Worm (Caenorhabditis elegans) whole organism, midembryonic: ENCODE measurements around the gene Y53C12A.7.

Experiments
- T22C8.4 ChIP-seq: fragments of 200-800 bp; sonication (Bioruptor generic); IDR thresholded peaks from 2 replicates; pipeline ENCODE4 v1.3.6; 2022; ENCODE audit warnings: missing genetic modification characterization, missing compliant biosample characterization
- cog-1 ChIP-seq: sonication (generic microtip); optimal IDR thresholded peaks from 2 replicates; lab custom pipeline; 2016; ENCODE audit warnings: missing genetic modification characterization, missing compliant biosample characterization
- flt-1 ChIP-seq: fragments of 200-800 bp; sonication (Bioruptor generic); IDR thresholded peaks from 2 replicates; pipeline ENCODE4 v1.3.6; 2022; ENCODE audit warnings: missing genetic modification characterization, missing compliant biosample characterization
- klf-2 ChIP-seq: fragments of 200-800 bp; sonication (Bioruptor generic); conservative IDR thresholded peaks from 2 replicates; pipeline ENCODE4 v1.3.6; 2022; ENCODE audit warnings: missing genetic modification reagents, missing genetic modification characterization, missing compliant biosample characterization
- med-1 ChIP-seq: sonication (generic microtip); optimal IDR thresholded peaks from 2 replicates; lab custom pipeline; 2017; ENCODE audit warnings: missing genetic modification characterization, mild to moderate bottlenecking, missing compliant biosample characterization, antibody characterized with exemption, missing genetic modification reagents; ENCODE audit not compliant: insufficient read depth
- ref-1 ChIP-seq: fragments of 200-800 bp; sonication (Bioruptor generic); conservative IDR thresholded peaks from 2 replicates; pipeline ENCODE4 v1.3.6; 2022; ENCODE audit warnings: missing genetic modification reagents, missing genetic modification characterization, missing compliant biosample characterization
- tab-1 ChIP-seq: fragments of 200-800 bp; sonication (Bioruptor generic); IDR thresholded peaks from 2 replicates; pipeline ENCODE4 v1.3.6; 2022; ENCODE audit warnings: missing genetic modification characterization, missing compliant biosample characterization
- ztf-23 ChIP-seq: fragments of 200-800 bp; sonication (Bioruptor generic); IDR thresholded peaks from 2 replicates; pipeline ENCODE4 v1.3.6; 2022; ENCODE audit warnings: missing genetic modification reagents, missing genetic modification characterization, missing compliant biosample characterization
- ztf-29 ChIP-seq: fragments of 200-800 bp; sonication (Bioruptor generic); IDR thresholded peaks from 2 replicates; pipeline ENCODE4 v1.3.6; 2022; ENCODE audit warnings: missing genetic modification reagents, missing genetic modification characterization, missing compliant biosample characterization

The Y53C12A.7 gene

DNA sequence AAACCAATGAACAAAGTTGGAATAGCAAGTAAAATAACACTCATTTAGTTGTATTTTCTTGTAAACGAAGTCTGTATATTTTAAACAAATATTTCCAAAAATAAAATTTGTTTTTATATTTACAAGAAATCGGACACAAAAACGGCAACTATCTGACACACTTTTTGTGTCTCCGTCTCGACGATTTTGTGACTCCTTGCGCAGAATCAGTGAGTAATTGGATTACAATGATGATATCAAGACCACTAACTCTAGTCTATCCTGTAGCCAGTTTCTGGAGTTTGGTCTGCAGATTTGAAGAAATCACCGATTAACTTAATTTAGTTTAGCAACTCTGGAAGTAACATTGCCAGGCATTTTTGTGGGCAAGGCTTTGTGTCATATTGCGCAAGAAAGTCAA lies 37.5 kb upstream of the Y53C12A.7 start, which contains the start of gene cyp-13A10:
TSS of gene cyp-13A10 (minus strand) at position 88 of the 400 bp plus-strand sequence.
- TF ChIP-seq klf-2 (GFP tag; lab: Robert Waterston, UW), result no peak
- TF ChIP-seq ref-1, result no peak
- TF ChIP-seq cog-1 (tag; lab: Kevin White, UChicago), result no peak
- no peak for TF ChIP-seq ztf-29 (GFP tag; lab: Robert Waterston, UW)
- TF ChIP-seq flt-1 (GFP tag; lab: Robert Waterston, UW), result no peak
- no peak for TF ChIP-seq T22C8.4 (GFP tag; lab: Robert Waterston, UW)
- TF ChIP-seq tab-1 (GFP tag; lab: Robert Waterston, UW), result no peak
- no peak for TF ChIP-seq ztf-23 (GFP tag; lab: Robert Waterston, UW)
- no peak for TF ChIP-seq med-1

DNA sequence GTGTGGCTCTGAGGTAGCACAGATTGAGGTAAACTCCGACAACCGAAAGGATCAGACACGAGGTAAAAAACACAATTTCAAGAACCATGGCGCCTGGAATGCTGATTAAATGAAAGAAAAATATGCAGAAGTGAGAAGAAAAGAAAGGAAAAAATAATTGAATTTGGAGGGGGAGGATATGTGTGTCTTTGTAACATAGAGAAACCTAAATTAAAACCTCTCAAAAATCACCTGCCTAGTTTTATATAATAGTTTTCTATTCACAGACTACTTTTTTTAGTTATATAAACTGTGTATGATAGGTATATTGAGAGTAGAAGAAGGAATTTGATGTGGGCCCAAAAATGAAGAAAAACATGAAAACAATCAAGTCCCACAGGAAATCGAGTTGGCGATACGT lies 34.8 kb upstream of the Y53C12A.7 start, which contains the start of gene ZK1320.5:
TSS of gene ZK1320.5 (minus strand) at position 101 of the 400 bp plus-strand sequence.
- TF ChIP-seq ztf-29 (GFP tag; lab: Robert Waterston, UW) (no peak), ztf-23 (GFP tag; lab: Robert Waterston, UW) (no peak), klf-2 (GFP tag; lab: Robert Waterston, UW) (no peak), tab-1 (GFP tag; lab: Robert Waterston, UW) (no peak), cog-1 (tag; lab: Kevin White, UChicago) (no peak), med-1 (no peak)

DNA sequence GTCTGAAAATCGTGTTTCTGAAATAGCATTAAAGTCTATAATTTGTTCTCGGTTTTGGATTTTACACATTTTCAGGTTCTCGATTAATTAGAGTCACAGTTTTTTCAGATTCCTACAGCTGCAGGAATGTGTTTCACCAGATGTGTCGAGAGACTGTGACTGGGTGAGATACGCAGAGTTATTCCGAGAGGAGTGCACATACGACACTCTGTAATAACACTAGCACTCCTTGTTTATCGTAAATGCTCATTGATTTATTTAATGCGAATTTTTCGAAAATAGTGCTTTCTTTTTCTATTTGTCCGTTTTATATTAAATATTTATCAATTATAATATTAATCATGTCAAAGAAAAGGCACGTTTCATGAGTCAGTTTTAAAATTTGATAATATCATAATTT lies 33.0 kb upstream of the Y53C12A.7 start, which contains the start of gene ZK1320.11:
TSS of gene ZK1320.11 (plus strand) at position 243 of the 400 bp plus-strand sequence.
- TF ChIP-seq tab-1 (GFP tag; lab: Robert Waterston, UW), result no peak
- no peak for TF ChIP-seq ztf-23 (GFP tag; lab: Robert Waterston, UW)
- TF ChIP-seq T22C8.4 (GFP tag; lab: Robert Waterston, UW), result no peak

DNA sequence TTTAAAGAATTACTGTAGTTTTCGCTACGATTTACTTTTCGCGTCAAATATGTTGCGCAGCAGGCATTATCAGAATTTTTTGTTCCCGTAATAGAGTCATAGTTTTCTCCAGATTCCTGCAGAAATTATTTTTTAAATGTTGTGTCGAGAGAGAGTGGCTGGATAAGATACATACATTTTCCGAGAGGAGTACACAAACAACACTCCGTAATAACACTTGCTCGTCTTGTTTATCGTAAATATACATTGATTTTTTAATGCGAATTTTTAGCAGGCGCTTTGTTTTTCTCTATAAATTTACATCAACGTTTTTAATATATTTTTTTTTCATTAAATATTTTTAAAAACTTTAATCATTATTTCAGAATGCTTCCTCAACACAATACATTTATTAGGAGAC lies 31.4 kb upstream of the Y53C12A.7 start, which contains the start of gene taf-8:
TSS of gene taf-8 (plus strand) at position 360 of the 400 bp plus-strand sequence.
- no peak for TF ChIP-seq ref-1
- TF ChIP-seq T22C8.4 (GFP tag; lab: Robert Waterston, UW), result 0 out of 2 replicates have a peak, but pooled peaks have one; percentile 23

DNA sequence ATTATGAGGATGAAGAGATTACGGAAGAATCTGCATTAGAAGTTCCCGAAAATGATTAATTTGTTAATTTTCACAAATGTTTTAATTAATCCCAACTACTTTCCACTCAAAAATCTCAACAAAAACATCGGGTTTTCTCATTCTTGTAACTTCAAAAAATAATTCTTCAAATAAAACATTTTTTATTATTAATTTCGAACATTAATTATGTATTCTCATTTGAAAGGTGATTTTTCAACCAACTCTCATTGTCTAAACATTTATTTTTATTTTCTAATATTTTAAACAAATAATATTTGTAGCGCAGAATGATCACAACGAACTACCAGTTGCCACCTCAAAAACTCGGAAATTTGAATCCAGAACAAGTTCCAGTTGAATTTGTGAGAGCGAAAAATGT lies 29.0 kb upstream of the Y53C12A.7 start, which contains the start of gene ZK1320.7:
TSS of gene ZK1320.7 (plus strand) at position 301 of the 400 bp plus-strand sequence.
- TF ChIP-seq cog-1 (tag; lab: Kevin White, UChicago) (no peak), flt-1 (GFP tag; lab: Robert Waterston, UW) (no peak), T22C8.4 (GFP tag; lab: Robert Waterston, UW) (no peak), tab-1 (GFP tag; lab: Robert Waterston, UW) (no peak), ref-1 (no peak), med-1 (no peak), ztf-23 (GFP tag; lab: Robert Waterston, UW) (no peak), ztf-29 (GFP tag; lab: Robert Waterston, UW) (no peak), klf-2 (GFP tag; lab: Robert Waterston, UW) (no peak)

DNA sequence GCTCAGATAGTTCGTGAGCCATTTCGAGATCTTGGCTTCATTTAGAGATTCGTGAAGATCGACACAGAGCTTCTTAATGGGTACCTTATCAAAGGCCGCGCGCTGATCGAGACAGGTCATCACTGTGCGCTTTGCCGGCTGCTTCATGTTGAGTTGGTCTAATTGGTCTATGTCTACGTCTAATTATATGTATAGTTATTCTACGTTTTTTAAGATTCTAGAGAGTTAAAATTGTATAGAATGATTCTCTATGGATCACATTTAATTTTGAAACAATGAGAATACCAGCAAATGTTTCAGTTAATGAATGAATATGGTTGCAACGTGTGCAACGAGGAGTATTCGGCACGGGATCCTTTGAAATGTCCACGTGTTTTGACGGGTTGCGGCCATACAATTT lies 25.7 kb upstream of the Y53C12A.7 start, which contains the start of gene arc-1:
TSS of gene arc-1 (plus strand) at position 301 of the 400 bp plus-strand sequence.
- TF ChIP-seq flt-1 (GFP tag; lab: Robert Waterston, UW) (no peak), cog-1 (tag; lab: Kevin White, UChicago) (no peak), T22C8.4 (GFP tag; lab: Robert Waterston, UW) (no peak), med-1 (no peak), ztf-23 (GFP tag; lab: Robert Waterston, UW) (no peak), klf-2 (GFP tag; lab: Robert Waterston, UW) (no peak), tab-1 (GFP tag; lab: Robert Waterston, UW) (no peak), ztf-29 (GFP tag; lab: Robert Waterston, UW) (no peak)

DNA sequence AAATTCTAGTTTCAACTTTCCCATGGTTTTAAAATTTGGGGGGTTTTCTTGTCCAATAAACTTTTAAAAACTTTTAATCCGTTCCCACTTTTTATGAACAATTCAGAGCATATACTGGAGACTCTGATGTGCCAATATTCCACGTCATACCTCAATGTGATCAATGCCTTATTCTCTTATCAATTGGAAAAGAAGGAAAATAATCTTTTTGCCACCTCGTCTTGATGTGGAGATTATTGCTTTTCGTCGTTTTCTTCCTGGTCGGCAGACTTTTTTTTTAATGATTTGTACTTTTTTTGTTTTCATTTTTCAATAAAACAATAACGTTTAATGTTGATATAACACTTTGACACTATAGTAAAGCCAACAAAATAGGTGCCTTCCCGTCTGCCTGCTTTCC lies 22.9 kb upstream of the Y53C12A.7 start:
- TF ChIP-seq ztf-23 (GFP tag; lab: Robert Waterston, UW), result no peak
- no peak for TF ChIP-seq med-1

DNA sequence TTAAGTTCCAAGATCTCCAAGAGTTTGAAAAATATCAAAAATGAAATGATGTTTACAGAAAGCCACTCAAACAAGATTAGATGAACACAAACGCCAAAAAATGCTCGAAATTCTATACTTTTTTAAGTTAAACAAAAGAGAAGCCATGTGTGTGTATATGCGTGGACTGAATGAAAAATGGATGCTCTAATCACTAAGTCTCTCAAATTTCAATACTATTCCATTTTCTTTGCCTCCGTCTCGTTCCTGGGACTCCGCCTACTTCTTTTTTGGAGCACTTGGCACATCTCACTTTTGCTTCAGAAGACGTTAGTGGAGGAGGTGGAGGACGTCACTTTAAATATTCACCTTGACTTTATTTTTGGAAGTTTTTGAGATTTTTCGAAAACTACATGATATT lies 20.5 kb upstream of the Y53C12A.7 start:
- TF ChIP-seq flt-1 (GFP tag; lab: Robert Waterston, UW) (no peak), ref-1 (no peak), tab-1 (GFP tag; lab: Robert Waterston, UW) (no peak), cog-1 (tag; lab: Kevin White, UChicago) (no peak), ztf-29 (GFP tag; lab: Robert Waterston, UW) (no peak), ztf-23 (GFP tag; lab: Robert Waterston, UW) (no peak), med-1 (no peak), T22C8.4 (GFP tag; lab: Robert Waterston, UW) (no peak), klf-2 (GFP tag; lab: Robert Waterston, UW) (no peak)

DNA sequence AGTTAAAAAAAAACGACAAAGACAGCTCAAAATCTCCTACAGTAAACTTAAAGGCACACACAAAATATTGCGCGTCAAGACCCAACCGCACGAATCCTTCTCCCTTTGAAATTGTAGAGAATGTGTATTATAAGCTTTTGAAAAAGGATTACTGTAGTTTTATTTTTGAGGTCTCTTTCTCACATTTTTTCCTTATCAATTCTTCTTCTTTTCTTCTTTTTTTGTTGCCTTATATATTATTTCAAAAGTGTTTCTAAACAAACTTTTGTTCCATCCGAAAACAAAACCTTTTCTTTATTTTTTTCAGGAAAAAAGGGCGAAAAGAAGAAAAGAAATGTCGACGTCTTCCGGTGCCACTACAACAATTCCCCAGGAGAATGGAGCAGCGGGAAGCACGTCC lies 19.9 kb upstream of the Y53C12A.7 start, which contains the start of gene ZK1320.13:
TSS of gene ZK1320.13 (plus strand) at position 301 of the 400 bp plus-strand sequence.
- TF ChIP-seq flt-1 (GFP tag; lab: Robert Waterston, UW) (no peak), ztf-29 (GFP tag; lab: Robert Waterston, UW) (no peak), ztf-23 (GFP tag; lab: Robert Waterston, UW) (no peak), klf-2 (GFP tag; lab: Robert Waterston, UW) (no peak), tab-1 (GFP tag; lab: Robert Waterston, UW) (no peak), T22C8.4 (GFP tag; lab: Robert Waterston, UW) (no peak), med-1 (no peak)

DNA sequence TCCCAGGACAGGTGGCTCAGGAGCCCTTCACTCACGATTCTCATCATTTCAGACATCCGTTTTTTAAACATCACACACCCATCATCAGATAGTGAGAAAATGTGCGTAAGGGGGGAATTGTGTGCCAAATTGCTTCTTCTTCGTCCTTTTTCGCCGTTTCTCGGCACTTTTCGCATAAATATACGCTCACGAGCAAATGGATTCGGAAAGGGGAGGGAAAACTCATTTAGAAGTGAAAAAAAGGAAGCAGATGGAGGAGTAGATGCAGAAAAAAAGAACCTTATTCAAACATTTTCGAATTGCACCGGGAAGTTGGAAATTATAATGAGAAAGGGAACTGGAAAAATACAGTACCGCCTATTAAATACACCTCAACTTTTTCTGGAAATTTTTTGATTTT lies 18.3 kb upstream of the Y53C12A.7 start:
- no peak for TF ChIP-seq med-1
- no peak for TF ChIP-seq klf-2 (GFP tag; lab: Robert Waterston, UW)
- TF ChIP-seq ztf-29 (GFP tag; lab: Robert Waterston, UW), result no peak
- no peak for TF ChIP-seq cog-1 (tag; lab: Kevin White, UChicago)
- TF ChIP-seq ztf-23 (GFP tag; lab: Robert Waterston, UW), result no peak
- TF ChIP-seq flt-1 (GFP tag; lab: Robert Waterston, UW), result no peak
- TF ChIP-seq ref-1, result no peak
